Worm (Caenorhabditis elegans): ENCODE measurements around the gene C38H2.3.

- TF ChIP-seq snpc-4 (tag; optimal IDR thresholded peaks at IDR 0.05), result no peak
- TF ChIP-seq elt-3 (tag; optimal IDR thresholded peaks at IDR 0.05), result no peak
- no peak for TF ChIP-seq nhr-237 (tag; optimal IDR thresholded peaks at IDR 0.05)
- TF ChIP-seq ztf-11 (tag; optimal IDR thresholded peaks at IDR 0.05), result no peak
- TF ChIP-seq sptf-1 (tag; optimal IDR thresholded peaks at IDR 0.05), result no peak
- no peak for TF ChIP-seq drap-1 (GFP tag; optimal IDR thresholded peaks at IDR 0.05)
- no peak for TF ChIP-seq ces-1 (GFP tag; optimal IDR thresholded peaks at IDR 0.05)
- TF ChIP-seq ham-2 (GFP tag; optimal IDR thresholded peaks at IDR 0.05), result no peak
- TF ChIP-seq blmp-1 (tag; optimal IDR thresholded peaks at IDR 0.05), result no peak
- TF ChIP-seq unc-39 (tag; optimal IDR thresholded peaks at IDR 0.05), result no peak
- TF ChIP-seq ceh-83 (GFP tag; optimal IDR thresholded peaks at IDR 0.05), result no peak
- no peak for TF ChIP-seq unc-62 (GFP tag; optimal IDR thresholded peaks at IDR 0.05)
- TF ChIP-seq nhr-12 (tag; optimal IDR thresholded peaks at IDR 0.05), result no peak
- no peak for TF ChIP-seq mab-5 (tag; optimal IDR thresholded peaks at IDR 0.05)
Measured at ce11 chrIII:10361456-10361855, 24.9 kb downstream of the C38H2.3 start.
